Fruit fly (Drosophila melanogaster): Measurements from ENCODE around the gene hec.
A peak's percentile ranks its signal among the peaks of the same experiment; 100 is the strongest.

Gene hec

DNA sequence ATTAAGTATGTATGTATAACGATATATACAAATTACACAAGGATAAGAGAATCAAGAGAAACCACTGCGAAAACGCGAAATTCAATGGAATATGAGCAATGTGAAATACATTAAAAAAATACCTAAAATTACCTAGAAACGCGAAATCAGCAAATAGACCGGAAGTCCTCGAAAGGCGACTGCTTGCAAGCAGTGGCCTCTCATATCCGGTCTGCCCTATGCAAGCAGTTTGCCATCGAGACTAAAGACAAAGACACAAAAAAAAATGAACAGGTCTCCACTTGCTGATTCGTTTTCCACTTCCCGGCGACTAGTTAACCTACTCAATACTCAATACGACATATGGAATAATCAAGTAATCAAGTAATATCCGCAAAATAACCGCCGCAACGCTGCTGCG, 9.6 kb downstream of the hec start (continued):
- TF ChIP-seq CG34376 (GFP tag; optimal IDR thresholded peaks at IDR 0.05) (peak; percentile 74), so (GFP tag; IDR thresholded peaks at IDR 0.05) (no peak), CG15514 (GFP tag; optimal IDR thresholded peaks at IDR 0.05) (peak; percentile 18), MTF-1 (GFP tag; optimal IDR thresholded peaks at IDR 0.05; ENCODE audit: borderline replicate concordance) (peak; percentile 67), hb (GFP tag; IDR thresholded peaks at IDR 0.05; ENCODE audit: partially characterized antibody) (no peak), CG4328 (GFP tag; optimal IDR thresholded peaks at IDR 0.05) (peak; percentile 45), CG2875 (GFP tag; optimal IDR thresholded peaks at IDR 0.05) (peak; percentile 1), CG7271 (tag; optimal IDR thresholded peaks at IDR 0.05) (peak; percentile 91), Asciz (GFP tag; optimal IDR thresholded peaks at IDR 0.05) (peak; percentile 46), CG6765 (GFP tag; optimal IDR thresholded peaks at IDR 0.05) (no peak), NFAT (GFP tag; IDR thresholded peaks at IDR 0.05) (no peak), Eip74EF (GFP tag; optimal IDR thresholded peaks at IDR 0.05) (no peak), CG17385 (GFP tag; optimal IDR thresholded peaks at IDR 0.05) (peak; percentile 46), vnd (GFP tag; IDR thresholded peaks at IDR 0.05; ENCODE audit: partially characterized antibody) (no peak), CG33557 (GFP tag; optimal IDR thresholded peaks at IDR 0.05) (peak; percentile 55), CG11723 (GFP tag; optimal IDR thresholded peaks at IDR 0.05) (no peak), CG13296 (GFP tag; optimal IDR thresholded peaks at IDR 0.05) (peak; percentile 34), Vsx1 (GFP tag; optimal IDR thresholded peaks at IDR 0.05) (no peak), wdn (GFP tag; IDR thresholded peaks at IDR 0.05) (no peak), CG4854 (GFP tag; optimal IDR thresholded peaks at IDR 0.05) (no peak), D (optimal IDR thresholded peaks at IDR 0.05) (no peak), D (GFP tag; optimal IDR thresholded peaks at IDR 0.05) (peak; percentile 35), Nf-YA (GFP tag; IDR thresholded peaks at IDR 0.05) (0 out of 2 replicates have a peak, but pooled peaks have one; percentile 24), Nf-YC (tag; optimal IDR thresholded peaks at IDR 0.05) (no peak), tgo (GFP tag; IDR thresholded peaks at IDR 0.05) (no peak), CG13775 (GFP tag; optimal IDR thresholded peaks at IDR 0.05) (peak; percentile 35), fd102C (GFP tag; optimal IDR thresholded peaks at IDR 0.05) (peak; percentile 53), Sin3A (optimal IDR thresholded peaks at IDR 0.05) (no peak), CG10366 (GFP tag; IDR thresholded peaks at IDR 0.05) (no peak), bbx (GFP tag; IDR thresholded peaks at IDR 0.05; ENCODE audit: partially characterized antibody) (no peak), CG17361 (GFP tag; IDR thresholded peaks at IDR 0.05) (no peak), CG10979 (tag; optimal IDR thresholded peaks at IDR 0.05) (no peak), CG13894 (tag; optimal IDR thresholded peaks at IDR 0.05) (peak; percentile 9), fru (optimal IDR thresholded peaks at IDR 0.05) (no peak), Meics (GFP tag; optimal IDR thresholded peaks at IDR 0.05) (peak; percentile 29), Pdp1 (GFP tag; optimal IDR thresholded peaks at IDR 0.05) (no peak), jigr1 (GFP tag; IDR thresholded peaks at IDR 0.05) (no peak), Usf (GFP tag; optimal IDR thresholded peaks at IDR 0.05) (no peak), HLHmδ (GFP tag; optimal IDR thresholded peaks at IDR 0.05) (peak; percentile 47), br (optimal IDR thresholded peaks at IDR 0.05) (no peak), CG34422 (GFP tag; IDR thresholded peaks at IDR 0.05) (no peak), Sry-δ (GFP tag; optimal IDR thresholded peaks at IDR 0.05) (no peak), ems (GFP tag; optimal IDR thresholded peaks at IDR 0.05) (no peak), Hmr (GFP tag; optimal IDR thresholded peaks at IDR 0.05) (peak; percentile 51), Sox102F (GFP tag; optimal IDR thresholded peaks at IDR 0.05) (no peak)

Data from whole organism, embryonic.